Fruit fly (Drosophila melanogaster): ENCODE data around the gene hemo.

Gene hemo

dm6 chr3R:18573699-18574259 lies 8.8 kb upstream of the hemo start (continued):
- TF ChIP-seq esn (GFP tag; optimal IDR thresholded peaks at IDR 0.05) (peak; percentile 98), CG10669 (GFP tag; optimal IDR thresholded peaks at IDR 0.05) (peak; percentile 95), CG9139 (GFP tag; optimal IDR thresholded peaks at IDR 0.05) (peak; percentile 87), CG16779 (tag; optimal IDR thresholded peaks at IDR 0.05) (peak; percentile 93), cyc (GFP tag; optimal IDR thresholded peaks at IDR 0.05) (peak; percentile 93), topi (GFP tag; optimal IDR thresholded peaks at IDR 0.05) (peak; percentile 96), Smox (GFP tag; optimal IDR thresholded peaks at IDR 0.05) (peak; percentile 96), CG31627 (GFP tag; optimal IDR thresholded peaks at IDR 0.05) (peak; percentile 97), Lpt (GFP tag; optimal IDR thresholded peaks at IDR 0.05) (peak; percentile 96), CG11762 (GFP tag; optimal IDR thresholded peaks at IDR 0.05; ENCODE audit: insufficient read depth) (peak; percentile 97), Hr4 (GFP tag; optimal IDR thresholded peaks at IDR 0.05) (peak; percentile 98), CG7368 (GFP tag; optimal IDR thresholded peaks at IDR 0.05) (peak; percentile 91), dsx (GFP tag; optimal IDR thresholded peaks at IDR 0.05; ENCODE audit: poor library complexity, severe bottlenecking) (peak; percentile 92), fkh (GFP tag; optimal IDR thresholded peaks at IDR 0.05) (peak; percentile 64), OdsH (GFP tag; optimal IDR thresholded peaks at IDR 0.05) (peak; percentile 98), achi (GFP tag; optimal IDR thresholded peaks at IDR 0.05) (peak; percentile 97), Sox102F (GFP tag; optimal IDR thresholded peaks at IDR 0.05) (peak; percentile 95), salr (GFP tag; optimal IDR thresholded peaks at IDR 0.05) (peak; percentile 80 to 99)

- TF ChIP-seq Eip78C (GFP tag) (peak; percentile 59), Hr39 (GFP tag; optimal IDR thresholded peaks at IDR 0.05) (no peak), fkh (GFP tag; optimal IDR thresholded peaks at IDR 0.05) (peak; percentile 95), CG6163 (GFP tag; IDR thresholded peaks at IDR 0.05) (no peak)
Measured at dm6 chr3R:18572845-18573490, 8.0 kb upstream of the hemo start, which contains the start of the genes CG7694 and fray. Gene CG7694 (plus strand): TSS chr3R:18573091. Gene fray (plus strand): TSS chr3R:18573091.

DNA sequence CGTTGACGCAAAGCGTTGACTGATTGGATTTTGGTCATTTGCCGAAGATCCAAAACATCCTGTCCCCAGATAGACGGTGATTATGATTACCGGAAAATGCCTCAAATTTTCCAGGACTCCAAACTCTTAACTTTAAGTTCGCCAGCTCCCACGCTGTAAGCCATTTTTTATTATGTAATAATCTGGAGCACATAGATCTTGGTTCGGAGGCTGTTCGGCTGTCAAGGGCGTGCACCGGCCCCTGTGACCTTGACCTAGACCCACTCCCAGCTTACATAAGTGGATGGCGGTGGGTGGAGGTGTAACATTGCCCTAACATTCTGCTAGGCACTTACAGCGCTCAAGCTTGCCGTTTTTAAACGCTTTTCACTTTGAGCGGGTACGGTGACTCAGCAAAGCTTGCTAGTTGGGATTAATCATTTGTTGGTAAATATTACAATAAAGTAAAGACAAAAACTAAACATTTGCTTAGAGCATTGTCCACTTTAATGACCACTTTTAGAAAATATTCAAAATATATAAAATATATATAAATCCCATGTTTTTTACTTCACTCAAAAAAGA lies 7.3 kb upstream of the hemo start:
- TF ChIP-seq pdm3 (GFP tag; optimal IDR thresholded peaks at IDR 0.05), result no peak
- peak; percentile 37 for TF ChIP-seq svp (GFP tag)

DNA sequence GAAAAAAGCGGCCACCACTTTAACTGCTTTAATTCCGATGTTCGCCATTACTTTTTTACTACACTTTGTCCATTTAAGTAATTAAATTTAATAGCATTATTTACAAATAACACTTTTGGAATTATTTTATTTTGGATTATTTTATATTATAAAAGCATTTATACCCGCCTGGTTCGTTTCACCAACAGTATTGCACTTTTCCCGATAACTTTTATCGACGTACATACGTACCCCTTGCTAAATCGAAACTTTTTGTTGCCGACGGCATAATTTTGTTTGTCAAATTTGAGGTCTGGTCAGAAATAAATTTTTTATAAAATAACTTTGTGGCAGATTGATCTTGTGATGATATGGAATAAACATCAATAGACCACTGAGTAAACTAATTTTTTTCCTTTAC lies 5.4 kb downstream of the hemo start, which contains the start of gene CG7691:
Gene CG7691 (plus strand): TSS at position 301 of the 400 bp plus-strand sequence.
- TF ChIP-seq fd59A (GFP tag; optimal IDR thresholded peaks at IDR 0.05), result no peak
- TF ChIP-seq CG8119 (GFP tag; IDR thresholded peaks at IDR 0.05), result no peak
- no peak for TF ChIP-seq CG34406 (GFP tag; optimal IDR thresholded peaks at IDR 0.05)
- TF ChIP-seq CG8632 (GFP tag; optimal IDR thresholded peaks at IDR 0.05), result no peak
- TF ChIP-seq CG6276 (GFP tag; optimal IDR thresholded peaks at IDR 0.05), result no peak
- TF ChIP-seq topi (GFP tag; optimal IDR thresholded peaks at IDR 0.05), result no peak
- TF ChIP-seq Blimp-1 (GFP tag; optimal IDR thresholded peaks at IDR 0.05), result no peak
- no peak for TF ChIP-seq achi (GFP tag; optimal IDR thresholded peaks at IDR 0.05)
- no peak for TF ChIP-seq esn (GFP tag; optimal IDR thresholded peaks at IDR 0.05)
- no peak for TF ChIP-seq acj6 (GFP tag; optimal IDR thresholded peaks at IDR 0.05)
- no peak for TF ChIP-seq vri (GFP tag; optimal IDR thresholded peaks at IDR 0.05)
- no peak for TF ChIP-seq pdm3 (GFP tag; optimal IDR thresholded peaks at IDR 0.05)
- no peak for TF ChIP-seq CG10669 (GFP tag; optimal IDR thresholded peaks at IDR 0.05)
- no peak for TF ChIP-seq spab (GFP tag; optimal IDR thresholded peaks at IDR 0.05)
- TF ChIP-seq Hr39 (GFP tag; optimal IDR thresholded peaks at IDR 0.05), result no peak
- no peak for TF ChIP-seq Lpt (GFP tag; optimal IDR thresholded peaks at IDR 0.05)

All from whole organism, prepupa.